Fruit fly (Drosophila melanogaster) whole organism, embryonic: ENCODE results near the gene qless.

Source experiments
- CG1024 ChIP-seq: fragments of 200-800 bp; sonication (Bioruptor generic); IDR thresholded peaks from 2 replicates; pipeline ENCODE4 v1.3.6; 2022; ENCODE audit warnings: missing biosample characterization, missing genetic modification characterization
- CG10321 ChIP-seq: fragments of 200-800 bp; sonication (Bioruptor generic); IDR thresholded peaks from 2 replicates; pipeline ENCODE4 v1.3.6; 2022; ENCODE audit warnings: missing biosample characterization, missing genetic modification characterization
- CG10431 ChIP-seq: fragments of 200-800 bp; sonication (Bioruptor generic); optimal IDR thresholded peaks from 3 replicates; lab custom pipeline; 2018; ENCODE audit warnings: missing biosample characterization, mild to moderate bottlenecking, missing genetic modification characterization
- CG12942 ChIP-seq: fragments of 200-800 bp; sonication (Bioruptor generic); optimal IDR thresholded peaks from 3 replicates; lab custom pipeline; 2016; ENCODE audit warnings: missing biosample characterization, missing genetic modification characterization
- CG13296 ChIP-seq: fragments of 200-800 bp; sonication (Bioruptor generic); optimal IDR thresholded peaks from 3 replicates; lab custom pipeline; 2018; ENCODE audit warnings: missing biosample characterization, mild to moderate bottlenecking, missing genetic modification characterization
- CG13894 ChIP-seq: fragments of 200-800 bp; sonication (Bioruptor generic); optimal IDR thresholded peaks from 3 replicates; lab custom pipeline; 2018; ENCODE audit warnings: missing biosample characterization, mild to moderate bottlenecking, missing genetic modification characterization, moderate library complexity
- CG14014 ChIP-seq: fragments of 200-800 bp; sonication (Bioruptor generic); IDR thresholded peaks from 2 replicates; pipeline ENCODE4 v1.3.6; 2022; ENCODE audit warnings: missing biosample characterization, missing genetic modification characterization
- CG15514 ChIP-seq: fragments of 200-800 bp; sonication (Bioruptor generic); optimal IDR thresholded peaks from 3 replicates; lab custom pipeline; 2017; ENCODE audit warnings: missing biosample characterization, missing genetic modification characterization, mild to moderate bottlenecking, moderate library complexity, missing genetic modification reagents
- CG17912 ChIP-seq: fragments of 200-800 bp; sonication (Bioruptor generic); optimal IDR thresholded peaks from 2 replicates; lab custom pipeline; 2018; ENCODE audit warnings: missing biosample characterization, mild to moderate bottlenecking, missing genetic modification characterization
- CG34376 ChIP-seq: fragments of 200-800 bp; sonication (Bioruptor generic); optimal IDR thresholded peaks from 2 replicates; lab custom pipeline; 2018; ENCODE audit warnings: missing biosample characterization, mild to moderate bottlenecking, missing genetic modification characterization
- CG4617 ChIP-seq: fragments of 200-800 bp; sonication (Bioruptor generic); optimal IDR thresholded peaks from 3 replicates; lab custom pipeline; 2016; ENCODE audit warnings: missing biosample characterization, missing genetic modification characterization, borderline replicate concordance
- CG4854 ChIP-seq: fragments of 200-800 bp; sonication (Bioruptor generic); optimal IDR thresholded peaks from 2 replicates; lab custom pipeline; 2016; ENCODE audit warnings: missing biosample characterization, missing genetic modification characterization, inconsistent platforms
- CG6654 ChIP-seq: fragments of 200-800 bp; sonication (Bioruptor generic); optimal IDR thresholded peaks from 2 replicates; lab custom pipeline; 2017; ENCODE audit warnings: missing biosample characterization, mild to moderate bottlenecking, missing genetic modification characterization
- CG8089 ChIP-seq: fragments of 200-800 bp; sonication (Bioruptor generic); optimal IDR thresholded peaks from 3 replicates; lab custom pipeline; 2016; ENCODE audit warnings: missing biosample characterization, missing genetic modification characterization
- CG8290 ChIP-seq, 3 experiments: fragments of 200-800 bp; sonication (Bioruptor generic); optimal IDR thresholded peaks; 2 replicates each; lab custom pipeline; 2016 to 2019; ENCODE audit warnings: missing biosample characterization in 3 of 3, missing genetic modification characterization in 3 of 3, mild to moderate bottlenecking in 2 of 3, moderate library complexity in 1 of 3
- CG9932 ChIP-seq: fragments of 200-800 bp; sonication (Bioruptor generic); IDR thresholded peaks from 2 replicates; pipeline ENCODE4 v1.3.6; 2022; ENCODE audit warnings: missing biosample characterization, missing genetic modification characterization
- Dek ChIP-seq: fragments of 200-800 bp; sonication (Bioruptor generic); optimal IDR thresholded peaks from 3 replicates; lab custom pipeline; 2019; ENCODE audit warnings: missing biosample characterization, mild to moderate bottlenecking, missing genetic modification characterization, moderate library complexity
- Drgx ChIP-seq: fragments of 200-800 bp; sonication (Bioruptor generic); IDR thresholded peaks from 2 replicates; pipeline ENCODE4 v1.3.6; 2022; ENCODE audit warnings: missing biosample characterization, missing genetic modification characterization
- Elba2 ChIP-seq: fragments of 200-800 bp; sonication (Bioruptor generic); optimal IDR thresholded peaks from 3 replicates; lab custom pipeline; 2016; ENCODE audit warnings: missing biosample characterization, missing genetic modification characterization
- Ets65A ChIP-seq: fragments of 200-800 bp; sonication (Bioruptor generic); peaks from one replicate; lab custom pipeline; 2016; ENCODE audit warnings: missing biosample characterization, missing genetic modification characterization
- HLHmδ ChIP-seq: fragments of 200-800 bp; sonication (Bioruptor generic); optimal IDR thresholded peaks from 2 replicates; lab custom pipeline; 2018; ENCODE audit warnings: missing biosample characterization, mild to moderate bottlenecking, missing genetic modification characterization, moderate library complexity
- Lpt ChIP-seq: fragments of >200 bp; optimal IDR thresholded peaks from 2 replicates; lab custom pipeline; 2018; ENCODE audit warnings: missing biosample characterization, missing genetic modification characterization
- Mad ChIP-seq: fragments of 200-800 bp; sonication (Bioruptor generic); optimal IDR thresholded peaks from 2 replicates; lab custom pipeline; 2016; ENCODE audit warnings: missing biosample characterization, missing genetic modification characterization
- Med ChIP-seq: fragments of 200-800 bp; sonication (Bioruptor generic); peaks from one replicate; lab custom pipeline; 2016; ENCODE audit warnings: missing biosample characterization, missing genetic modification characterization, mild to moderate bottlenecking, inconsistent platforms, moderate library complexity
- Mes4 ChIP-seq: fragments of 200-800 bp; sonication (Bioruptor generic); optimal IDR thresholded peaks from 2 replicates; lab custom pipeline; 2016; ENCODE audit warnings: missing biosample characterization, missing genetic modification characterization
- NfI ChIP-seq: fragments of 200-800 bp; sonication (Bioruptor generic); optimal IDR thresholded peaks from 3 replicates; lab custom pipeline; 2018; ENCODE audit warnings: missing biosample characterization, mild to moderate bottlenecking, missing genetic modification characterization, moderate library complexity
- Side ChIP-seq: fragments of 200-800 bp; sonication (Bioruptor generic); optimal IDR thresholded peaks from 2 replicates; lab custom pipeline; 2016; ENCODE audit warnings: missing biosample characterization, missing genetic modification characterization
- Stat92E ChIP-seq, 3 experiments: fragments of >200 bp in 2 of 3; fragments of 200-800 bp in 1 of 3; sonication (Bioruptor generic) in 1 of 3; optimal IDR thresholded peaks; 2 replicates each; lab custom pipeline; 2017 to 2019; ENCODE audit warnings: missing biosample characterization in 3 of 3, missing genetic modification characterization in 3 of 3, mild to moderate bottlenecking in 1 of 3, moderate library complexity in 1 of 3
- abd-A ChIP-seq: fragments of 200-800 bp; sonication (Bioruptor generic); optimal IDR thresholded peaks from 3 replicates; lab custom pipeline; 2019; ENCODE audit warnings: missing biosample characterization, mild to moderate bottlenecking, missing genetic modification characterization, moderate library complexity
- ash1 ChIP-seq: fragments of 200-800 bp; sonication (Bioruptor generic); optimal IDR thresholded peaks from 2 replicates; lab custom pipeline; 2018; ENCODE audit warnings: missing biosample characterization, mild to moderate bottlenecking, missing genetic modification characterization
- bigmax ChIP-seq: fragments of 200-800 bp; sonication (Bioruptor generic); optimal IDR thresholded peaks from 2 replicates; lab custom pipeline; 2018; ENCODE audit warnings: missing biosample characterization, mild to moderate bottlenecking, missing genetic modification characterization
- corto ChIP-seq: fragments of 200-800 bp; sonication (Bioruptor generic); optimal IDR thresholded peaks from 2 replicates; lab custom pipeline; 2016; ENCODE audit warnings: missing biosample characterization, mild to moderate bottlenecking, missing genetic modification characterization, moderate library complexity
- danr ChIP-seq: fragments of 200-800 bp; sonication (Bioruptor generic); IDR thresholded peaks from 2 replicates; pipeline ENCODE4 v1.3.6; 2022; ENCODE audit warnings: missing biosample characterization, missing genetic modification characterization
- dm ChIP-seq: fragments of 200-800 bp; sonication (Bioruptor generic); optimal IDR thresholded peaks from 3 replicates; lab custom pipeline; 2016; ENCODE audit warnings: missing biosample characterization, missing genetic modification characterization
- exex ChIP-seq: fragments of 200-800 bp; sonication (Bioruptor generic); optimal IDR thresholded peaks from 4 replicates; lab custom pipeline; 2018; ENCODE audit warnings: missing biosample characterization, mild to moderate bottlenecking, missing genetic modification characterization, moderate library complexity
- her ChIP-seq: fragments of 200-800 bp; sonication (Bioruptor generic); optimal IDR thresholded peaks from 2 replicates; lab custom pipeline; 2016; ENCODE audit warnings: missing biosample characterization, missing genetic modification characterization
- hkb ChIP-seq, 2 experiments: fragments of 200-800 bp in 1 of 2; fragments of >200 bp in 1 of 2; sonication (Bioruptor generic) in 1 of 2; IDR thresholded peaks in 1 of 2; optimal IDR thresholded peaks in 1 of 2; 2 replicates each; pipeline versions ENCODE4 v1.3.6 to Lab custom; 2017 to 2022; ENCODE audit warnings: missing biosample characterization in 1 of 2, missing genetic modification characterization in 1 of 2
- hth ChIP-seq: fragments of >200 bp; optimal IDR thresholded peaks from 2 replicates; lab custom pipeline; 2017; ENCODE audit warnings: inconsistent platforms
- kah ChIP-seq: fragments of 200-800 bp; sonication (Bioruptor generic); optimal IDR thresholded peaks from 2 replicates; lab custom pipeline; 2018; ENCODE audit warnings: missing biosample characterization, mild to moderate bottlenecking, missing genetic modification characterization
- nerfin-1 ChIP-seq: fragments of 200-800 bp; sonication (Bioruptor generic); optimal IDR thresholded peaks from 3 replicates; lab custom pipeline; 2019; ENCODE audit warnings: missing biosample characterization, mild to moderate bottlenecking, missing genetic modification characterization, moderate library complexity
- nmo ChIP-seq: fragments of 200-800 bp; sonication (Bioruptor generic); optimal IDR thresholded peaks from 2 replicates; lab custom pipeline; 2018; ENCODE audit warnings: missing biosample characterization, mild to moderate bottlenecking, missing genetic modification characterization, moderate library complexity
- pros ChIP-seq: fragments of 200-800 bp; sonication (Bioruptor generic); optimal IDR thresholded peaks from 3 replicates; lab custom pipeline; 2019; ENCODE audit warnings: missing biosample characterization, mild to moderate bottlenecking, missing genetic modification characterization, moderate library complexity
- pzg ChIP-seq: fragments of 200-800 bp; sonication (Bioruptor generic); optimal IDR thresholded peaks from 3 replicates; lab custom pipeline; 2018; ENCODE audit warnings: missing biosample characterization, mild to moderate bottlenecking, missing genetic modification characterization, moderate library complexity
- rib ChIP-seq: fragments of 200-800 bp; sonication (Bioruptor generic); IDR thresholded peaks from 2 replicates; pipeline ENCODE4 v1.3.6; 2022; ENCODE audit warnings: missing biosample characterization, missing genetic modification characterization
- salm ChIP-seq: fragments of 200-800 bp; sonication (Bioruptor generic); optimal IDR thresholded peaks from 2 replicates; lab custom pipeline; 2018; ENCODE audit warnings: missing biosample characterization, mild to moderate bottlenecking, missing genetic modification characterization
- sd ChIP-seq: fragments of 200-800 bp; sonication (Bioruptor generic); optimal IDR thresholded peaks from 3 replicates; lab custom pipeline; 2018; ENCODE audit warnings: missing biosample characterization, mild to moderate bottlenecking, missing genetic modification characterization, moderate library complexity
- slbo ChIP-seq: fragments of 200-800 bp; sonication (Bioruptor generic); IDR thresholded peaks from 2 replicates; pipeline ENCODE4 v1.3.6; 2022; ENCODE audit warnings: missing biosample characterization, missing genetic modification characterization
- ssp ChIP-seq: fragments of 200-800 bp; sonication (Bioruptor generic); IDR thresholded peaks from 2 replicates; pipeline ENCODE4 v1.3.6; 2022; ENCODE audit warnings: missing biosample characterization, missing genetic modification characterization
- unc-4 ChIP-seq: fragments of 200-800 bp; sonication (Bioruptor generic); IDR thresholded peaks from 2 replicates; pipeline ENCODE4 v1.3.6; 2022; ENCODE audit warnings: missing biosample characterization, missing genetic modification characterization; ENCODE audit not compliant: partially characterized antibody

The qless gene

DNA sequence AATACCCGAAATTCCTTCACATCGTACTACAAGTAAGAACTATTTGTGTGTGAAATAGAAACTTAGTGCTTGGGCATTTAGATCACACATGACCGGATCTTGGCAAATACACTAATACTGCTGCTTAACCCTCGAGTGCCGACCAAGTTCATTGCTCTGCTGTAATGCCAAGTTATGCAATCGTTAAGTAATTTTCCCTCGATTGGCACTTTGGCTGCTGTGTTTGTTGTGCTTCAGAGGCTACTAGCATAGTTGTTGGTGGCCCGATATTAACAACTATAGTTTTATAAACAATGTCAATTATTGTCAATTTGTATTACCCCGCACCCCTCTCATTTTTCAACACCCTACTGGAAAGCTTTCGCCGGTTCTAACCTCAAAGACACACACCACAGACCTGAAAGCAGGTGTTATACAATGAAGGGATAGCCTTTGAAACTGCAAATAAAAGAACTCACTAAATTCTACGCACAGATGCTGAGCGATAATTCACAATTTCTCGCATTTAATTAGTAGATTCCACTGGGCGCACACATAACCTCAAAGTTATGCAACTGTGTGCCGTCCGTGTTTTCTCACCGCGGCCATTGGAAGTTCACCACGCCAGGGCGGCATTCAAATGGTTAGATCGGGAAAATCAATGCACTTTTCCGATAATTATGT is 34.1 kb downstream of the qless start (continued):
- peak; percentile 4 for TF ChIP-seq pzg (GFP tag; lab: Kevin White, UChicago)
- TF ChIP-seq Mad (GFP tag; lab: Kevin White, UChicago): no peak
- no peak for TF ChIP-seq hth (lab: Kevin White, UChicago)
- TF ChIP-seq Side (GFP tag; lab: Kevin White, UChicago): no peak
- TF ChIP-seq CG34376 (GFP tag; lab: Kevin White, UChicago): peak; percentile 3
- TF ChIP-seq CG15514 (GFP tag; lab: Kevin White, UChicago): no peak
- no peak for TF ChIP-seq slbo (GFP tag; lab: Robert Waterston, UW)
- TF ChIP-seq Drgx (GFP tag; lab: Robert Waterston, UW): no peak
- TF ChIP-seq danr (GFP tag; lab: Robert Waterston, UW): no peak
- TF ChIP-seq CG9932 (GFP tag; lab: Robert Waterston, UW): no peak
- no peak for TF ChIP-seq Ets65A (GFP tag; lab: Kevin White, UChicago)
- no peak for TF ChIP-seq ssp (GFP tag; lab: Robert Waterston, UW)
- no peak for TF ChIP-seq CG8290 (GFP tag; optimal IDR thresholded peaks at IDR 0.05; lab: Kevin White, UChicago)
- TF ChIP-seq CG8290 (tag; optimal IDR thresholded peaks at IDR 0.05; lab: Kevin White, UChicago): peak in 1 of 2 experiments; percentile 17
- TF ChIP-seq exex (tag; lab: Kevin White, UChicago): peak; percentile 50
- TF ChIP-seq Mes4 (GFP tag; lab: Kevin White, UChicago): no peak
- TF ChIP-seq corto (GFP tag; lab: Kevin White, UChicago): no peak
- TF ChIP-seq sd (tag; lab: Kevin White, UChicago): peak; percentile 67
- no peak for TF ChIP-seq pros (GFP tag; lab: Kevin White, UChicago)
- TF ChIP-seq CG4854 (GFP tag; lab: Kevin White, UChicago): no peak
- TF ChIP-seq Elba2 (GFP tag; lab: Kevin White, UChicago): no peak
- no peak for TF ChIP-seq Stat92E (GFP tag; optimal IDR thresholded peaks at IDR 0.05; lab: Kevin White, UChicago)
- TF ChIP-seq hkb (optimal IDR thresholded peaks at IDR 0.05; lab: Kevin White, UChicago): no peak
- no peak for TF ChIP-seq hkb (GFP tag; IDR thresholded peaks at IDR 0.05; lab: Robert Waterston, UW)
- peak; percentile 4 for TF ChIP-seq CG13296 (GFP tag; lab: Kevin White, UChicago)
- TF ChIP-seq HLHmδ (GFP tag; lab: Kevin White, UChicago): no peak
- TF ChIP-seq CG6654 (GFP tag; lab: Kevin White, UChicago): no peak
- TF ChIP-seq abd-A (tag; lab: Kevin White, UChicago): peak; percentile 14
- peak; percentile 2 for TF ChIP-seq kah (GFP tag; lab: Kevin White, UChicago)
- peak; percentile 13 for TF ChIP-seq nmo (GFP tag; lab: Kevin White, UChicago)
- TF ChIP-seq unc-4 (GFP tag; lab: Robert Waterston, UW): no peak
- TF ChIP-seq nerfin-1 (tag; lab: Kevin White, UChicago): peak; percentile 89
- peak; percentile 9 for TF ChIP-seq Dek (tag; lab: Kevin White, UChicago)
- TF ChIP-seq CG4617 (GFP tag; lab: Kevin White, UChicago): peak; percentile 19
- no peak for TF ChIP-seq CG13894 (tag; lab: Kevin White, UChicago)
- peak; percentile 74 for TF ChIP-seq CG17912 (GFP tag; lab: Kevin White, UChicago)
- no peak for TF ChIP-seq NfI (GFP tag; lab: Kevin White, UChicago)
- no peak for TF ChIP-seq Lpt
- peak; percentile 62 for TF ChIP-seq dm (GFP tag; lab: Kevin White, UChicago)
- no peak for TF ChIP-seq ash1 (GFP tag; lab: Kevin White, UChicago)
- TF ChIP-seq rib (GFP tag; lab: Robert Waterston, UW): no peak
- peak; percentile 1 for TF ChIP-seq salm (tag; lab: Kevin White, UChicago)
- TF ChIP-seq CG14014 (GFP tag; lab: Robert Waterston, UW): no peak
- no peak for TF ChIP-seq CG10321 (GFP tag; lab: Robert Waterston, UW)
- no peak for TF ChIP-seq CG1024 (GFP tag; lab: Robert Waterston, UW)
- TF ChIP-seq bigmax (GFP tag; lab: Kevin White, UChicago): peak; percentile 100
- TF ChIP-seq her (GFP tag; lab: Kevin White, UChicago): no peak
- no peak for TF ChIP-seq CG8089
- TF ChIP-seq CG12942 (GFP tag; lab: Kevin White, UChicago): no peak
- TF ChIP-seq CG10431 (GFP tag; lab: Kevin White, UChicago): peak; percentile 53
- TF ChIP-seq Med (GFP tag; lab: Kevin White, UChicago): peak; percentile 67
